Worm (Caenorhabditis elegans): ENCODE results near the gene C25A8.5.

DNA sequence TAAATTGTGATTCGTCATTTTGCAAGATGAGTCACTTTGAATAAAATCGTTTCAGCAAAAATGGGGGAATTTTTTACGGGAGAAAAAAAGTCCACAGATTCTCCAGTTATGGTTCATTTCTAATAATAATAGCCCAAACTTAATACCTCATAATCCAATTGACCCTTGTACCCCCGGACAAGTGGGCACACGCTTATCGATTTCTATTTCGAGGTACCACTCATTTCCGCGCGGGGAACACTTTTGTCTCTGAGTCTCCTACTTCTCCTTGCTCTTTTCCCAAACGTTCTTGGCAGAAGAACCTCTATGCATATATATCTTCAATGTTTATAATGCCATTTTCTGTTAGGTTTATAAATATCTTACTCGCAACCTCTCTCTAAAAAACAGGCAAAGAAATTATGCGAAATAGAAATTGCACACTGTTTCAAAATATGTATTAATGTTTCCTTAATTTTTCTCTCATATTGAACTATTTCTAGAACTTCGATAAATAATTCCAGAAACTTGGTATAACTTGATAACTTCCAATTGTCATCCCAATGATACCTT is 17.9 kb downstream of the C25A8.5 start, which contains the start of gene gldi-4:
- no peak for TF ChIP-seq ztf-4 (tag; optimal IDR thresholded peaks at IDR 0.05)
- no peak for TF ChIP-seq zag-1 (tag; optimal IDR thresholded peaks at IDR 0.05)
- no peak for TF ChIP-seq ztf-11 (tag; optimal IDR thresholded peaks at IDR 0.05)
- TF ChIP-seq nhr-25 (tag; optimal IDR thresholded peaks at IDR 0.05), result no peak
- TF ChIP-seq fos-1 (tag; optimal IDR thresholded peaks at IDR 0.05), result no peak
- no peak for TF ChIP-seq nhr-11 (tag; optimal IDR thresholded peaks at IDR 0.05)
- no peak for TF ChIP-seq sem-4 (tag; optimal IDR thresholded peaks at IDR 0.05)
- TF ChIP-seq ceh-16 (tag; optimal IDR thresholded peaks at IDR 0.05), result no peak
- no peak for TF ChIP-seq unc-62 (GFP tag; optimal IDR thresholded peaks at IDR 0.05)
- TF ChIP-seq crh-2 (tag; optimal IDR thresholded peaks at IDR 0.05), result no peak
- no peak for TF ChIP-seq ZK546.5 (tag; optimal IDR thresholded peaks at IDR 0.05)
- TF ChIP-seq lsy-2 (tag; optimal IDR thresholded peaks at IDR 0.05), result no peak

All from whole organism, L2 larva.